Worm (Caenorhabditis elegans) whole organism, L4 larva: ENCODE data around the gene F42G4.5.
A peak's percentile ranks its signal among the peaks of the same experiment; 100 is the strongest.

Experiments used
- F49E8.2 ChIP-seq: sonication (generic microtip); optimal IDR thresholded peaks from 2 replicates; lab custom pipeline; 2016; ENCODE audit warnings: missing compliant biosample characterization, mild to moderate bottlenecking, missing genetic modification characterization, borderline replicate concordance
- T20F7.1 ChIP-seq: fragments of 200-800 bp; sonication (Bioruptor generic); optimal IDR thresholded peaks from 2 replicates; lab custom pipeline; 2018; ENCODE audit warnings: mild to moderate bottlenecking, missing genetic modification characterization, missing compliant biosample characterization
- T26A8.4 ChIP-seq: fragments of 200-800 bp; sonication (Bioruptor generic); IDR thresholded peaks from 2 replicates; pipeline ENCODE4 v1.3.6; 2022; ENCODE audit warnings: missing genetic modification characterization, missing compliant biosample characterization
- Y105C5A.15 ChIP-seq: fragments of 200-800 bp; sonication (Bioruptor generic); IDR thresholded peaks from 2 replicates; pipeline ENCODE4 v1.3.6; 2022; ENCODE audit warnings: missing genetic modification characterization, missing compliant biosample characterization
- aly-2 ChIP-seq: sonication (generic microtip); optimal IDR thresholded peaks from 2 replicates; lab custom pipeline; 2018; ENCODE audit warnings: missing biosample characterization, missing genetic modification characterization
- ama-1 ChIP-seq: fragments of 150-350 bp; optimal IDR thresholded peaks from 2 replicates; lab custom pipeline; 2014; ENCODE audit warnings: inconsistent platforms, mixed read lengths
- arid-1 ChIP-seq: fragments of 200-800 bp; sonication (Bioruptor generic); conservative IDR thresholded peaks from 2 replicates; pipeline ENCODE4 v1.3.6; 2022; ENCODE audit warnings: missing genetic modification reagents, missing genetic modification characterization, missing compliant biosample characterization
- ceh-28 ChIP-seq: fragments of 150-350 bp; optimal IDR thresholded peaks from 2 replicates; lab custom pipeline; 2014; ENCODE audit warnings: missing biosample characterization, missing genetic modification reagents, missing genetic modification characterization
- ceh-32 ChIP-seq: sonication (generic microtip); optimal IDR thresholded peaks from 2 replicates; lab custom pipeline; 2016; ENCODE audit warnings: mild to moderate bottlenecking, missing genetic modification characterization, missing compliant biosample characterization; ENCODE audit not compliant: poor library complexity
- ceh-82 ChIP-seq: sonication (generic microtip); optimal IDR thresholded peaks from 2 replicates; lab custom pipeline; 2017; ENCODE audit warnings: missing biosample characterization, missing genetic modification characterization
- ces-1 ChIP-seq: fragments of 150-350 bp; sonication (generic microtip); optimal IDR thresholded peaks from 4 replicates; lab custom pipeline; 2014; ENCODE audit warnings: missing biosample characterization, missing genetic modification reagents, missing genetic modification characterization
- ctbp-1 ChIP-seq: fragments of 200-800 bp; sonication (Bioruptor generic); IDR thresholded peaks from 2 replicates; pipeline ENCODE4 v1.3.6; 2022; ENCODE audit warnings: missing genetic modification reagents, missing genetic modification characterization, missing compliant biosample characterization
- dmd-8 ChIP-seq: fragments of 200-800 bp; sonication (Bioruptor generic); IDR thresholded peaks from 2 replicates; pipeline ENCODE4 v1.3.6; 2022; ENCODE audit warnings: missing genetic modification characterization, missing compliant biosample characterization
- dmd-9 ChIP-seq: fragments of 200-800 bp; sonication (Bioruptor generic); IDR thresholded peaks from 2 replicates; pipeline ENCODE4 v1.3.6; 2022; ENCODE audit warnings: missing genetic modification reagents, missing genetic modification characterization, missing compliant biosample characterization
- dpl-1 ChIP-seq: fragments of 150-350 bp; optimal IDR thresholded peaks from 2 replicates; lab custom pipeline; 2014; ENCODE audit warnings: missing biosample characterization, missing genetic modification reagents, missing genetic modification characterization
- duxl-1 ChIP-seq: sonication (generic microtip); optimal IDR thresholded peaks from 2 replicates; lab custom pipeline; 2016; ENCODE audit warnings: mild to moderate bottlenecking, missing genetic modification characterization, moderate library complexity, missing compliant biosample characterization; ENCODE audit not compliant: poor library complexity
- dve-1 ChIP-seq: sonication (generic microtip); optimal IDR thresholded peaks from 2 replicates; lab custom pipeline; 2017; ENCODE audit warnings: antibody characterized with exemption, mild to moderate bottlenecking, missing genetic modification characterization, missing compliant biosample characterization; ENCODE audit not compliant: insufficient read depth
- egl-27 ChIP-seq: sonication (generic microtip); optimal IDR thresholded peaks from 3 replicates; lab custom pipeline; 2017; ENCODE audit warnings: missing biosample characterization, missing genetic modification reagents, missing genetic modification characterization
- fos-1 ChIP-seq: fragments of 150-350 bp; optimal IDR thresholded peaks from 2 replicates; lab custom pipeline; 2014; ENCODE audit warnings: missing biosample characterization, missing genetic modification characterization
- hif-1 ChIP-seq, 2 experiments: sonication (generic microtip); optimal IDR thresholded peaks; 2 replicates each; lab custom pipeline; 2016 to 2017; ENCODE audit warnings: missing compliant biosample characterization in 2 of 2, missing genetic modification characterization in 2 of 2, missing genetic modification reagents in 2 of 2, missing genotype in 2 of 2, mild to moderate bottlenecking in 1 of 2
- hlh-11 ChIP-seq: fragments of 200-800 bp; sonication (Bioruptor generic); optimal IDR thresholded peaks from 2 replicates; lab custom pipeline; 2018; ENCODE audit warnings: mild to moderate bottlenecking, missing genetic modification characterization, missing compliant biosample characterization
- hlh-30 ChIP-seq: sonication (generic microtip); optimal IDR thresholded peaks from 2 replicates; lab custom pipeline; 2017; ENCODE audit warnings: antibody characterized with exemption, mild to moderate bottlenecking, missing genetic modification characterization, missing compliant biosample characterization; ENCODE audit not compliant: insufficient read depth
- jun-1 ChIP-seq: fragments of 150-350 bp; optimal IDR thresholded peaks from 2 replicates; lab custom pipeline; 2014; ENCODE audit warnings: missing biosample characterization, missing genetic modification reagents, missing genetic modification characterization
- lin-1 ChIP-seq: fragments of 200-800 bp; sonication (Bioruptor generic); IDR thresholded peaks from 2 replicates; pipeline ENCODE4 v1.3.6; 2022; ENCODE audit warnings: missing genetic modification reagents, missing genetic modification characterization, missing compliant biosample characterization
- lin-38 ChIP-seq: fragments of 200-800 bp; sonication (Bioruptor generic); IDR thresholded peaks from 2 replicates; pipeline ENCODE4 v1.3.6; 2022; ENCODE audit warnings: missing genetic modification reagents, missing genetic modification characterization, missing compliant biosample characterization
- lir-3 ChIP-seq: sonication (generic microtip); optimal IDR thresholded peaks from 2 replicates; lab custom pipeline; 2016; ENCODE audit warnings: mild to moderate bottlenecking, missing genetic modification characterization, missing compliant biosample characterization
- madf-5 ChIP-seq, 2 experiments: fragments of 200-800 bp; sonication (Bioruptor generic); IDR thresholded peaks; 2 replicates each; pipeline ENCODE4 v1.3.6; 2022; ENCODE audit warnings: missing compliant biosample characterization in 2 of 2, missing genetic modification characterization in 2 of 2
- mdt-29 ChIP-seq: fragments of 200-800 bp; sonication (Bioruptor generic); IDR thresholded peaks from 2 replicates; pipeline ENCODE4 v1.3.6; 2022; ENCODE audit warnings: missing genetic modification reagents, missing genetic modification characterization, missing compliant biosample characterization
- mep-1 ChIP-seq: fragments of 150-350 bp; sonication (generic microtip); optimal IDR thresholded peaks from 3 replicates; lab custom pipeline; 2014; ENCODE audit warnings: missing biosample characterization, missing genetic modification characterization
- mes-2 ChIP-seq: sonication (generic microtip); optimal IDR thresholded peaks from 2 replicates; lab custom pipeline; 2016; ENCODE audit warnings: missing genotype, mild to moderate bottlenecking, missing genetic modification characterization, missing compliant biosample characterization; ENCODE audit not compliant: poor library complexity, severe bottlenecking
- nhr-111 ChIP-seq: fragments of 200-800 bp; sonication (Bioruptor generic); optimal IDR thresholded peaks from 2 replicates; lab custom pipeline; 2018; ENCODE audit warnings: mild to moderate bottlenecking, missing genetic modification characterization, missing compliant biosample characterization
- nhr-25 ChIP-seq: sonication (generic microtip); optimal IDR thresholded peaks from 2 replicates; lab custom pipeline; 2017; ENCODE audit warnings: missing genetic modification characterization, mild to moderate bottlenecking, missing compliant biosample characterization, antibody characterized with exemption, moderate library complexity, borderline replicate concordance; ENCODE audit not compliant: insufficient read depth
- nhr-28 ChIP-seq: fragments of 150-350 bp; optimal IDR thresholded peaks from 2 replicates; lab custom pipeline; 2014; ENCODE audit warnings: missing biosample characterization, missing genetic modification characterization
- nhr-41 ChIP-seq: fragments of 200-800 bp; sonication (Bioruptor generic); IDR thresholded peaks from 2 replicates; pipeline ENCODE4 v1.3.6; 2022; ENCODE audit warnings: missing genetic modification reagents, missing genetic modification characterization, missing compliant biosample characterization
- nhr-48 ChIP-seq: sonication (generic microtip); optimal IDR thresholded peaks from 2 replicates; lab custom pipeline; 2016; ENCODE audit warnings: mild to moderate bottlenecking, missing genetic modification characterization, missing compliant biosample characterization
- nhr-6 ChIP-seq: fragments of 150-350 bp; optimal IDR thresholded peaks from 2 replicates; lab custom pipeline; 2014; ENCODE audit warnings: missing biosample characterization, missing genetic modification characterization
- php-3 ChIP-seq: fragments of 200-800 bp; sonication (Bioruptor generic); IDR thresholded peaks from 2 replicates; pipeline ENCODE4 v1.3.6; 2022; ENCODE audit warnings: missing genetic modification reagents, missing genetic modification characterization, missing compliant biosample characterization
- pqm-1 ChIP-seq: sonication (generic microtip); optimal IDR thresholded peaks from 2 replicates; lab custom pipeline; 2017; ENCODE audit warnings: missing biosample characterization, missing genetic modification characterization
- rbr-2 ChIP-seq: sonication (generic microtip); optimal IDR thresholded peaks from 2 replicates; lab custom pipeline; 2016; ENCODE audit warnings: missing genotype, missing genetic modification characterization, missing compliant biosample characterization
- set-16 ChIP-seq: fragments of 200-800 bp; sonication (Bioruptor generic); IDR thresholded peaks from 2 replicates; pipeline ENCODE4 v1.3.6; 2022; ENCODE audit warnings: missing genetic modification reagents, missing genetic modification characterization, missing compliant biosample characterization
- snpc-1.2 ChIP-seq: fragments of 200-800 bp; sonication (Bioruptor generic); IDR thresholded peaks from 2 replicates; pipeline ENCODE4 v1.3.6; 2022; ENCODE audit warnings: missing genetic modification reagents, missing genetic modification characterization, missing compliant biosample characterization
- spr-1 ChIP-seq: sonication (generic microtip); optimal IDR thresholded peaks from 2 replicates; lab custom pipeline; 2016; ENCODE audit warnings: mild to moderate bottlenecking, missing genetic modification characterization, missing compliant biosample characterization
- tag-97 ChIP-seq: fragments of 200-800 bp; sonication (Bioruptor generic); IDR thresholded peaks from 2 replicates; pipeline ENCODE4 v1.3.6; 2022; ENCODE audit warnings: missing genetic modification characterization, missing compliant biosample characterization
- tra-1 ChIP-seq: fragments of 200-800 bp; sonication (Bioruptor generic); IDR thresholded peaks from 2 replicates; pipeline ENCODE4 v1.3.6; 2022; ENCODE audit warnings: missing genetic modification reagents, missing genetic modification characterization, missing compliant biosample characterization
- unc-130 ChIP-seq: sonication (generic microtip); optimal IDR thresholded peaks from 2 replicates; lab custom pipeline; 2016; ENCODE audit warnings: missing genetic modification reagents, missing genetic modification characterization, missing compliant biosample characterization
- unc-39 ChIP-seq: sonication (generic microtip); optimal IDR thresholded peaks from 2 replicates; lab custom pipeline; 2017; ENCODE audit warnings: missing biosample characterization, missing genetic modification characterization
- vab-7 ChIP-seq: fragments of 200-800 bp; sonication (Bioruptor generic); IDR thresholded peaks from 2 replicates; pipeline ENCODE4 v1.3.6; 2022; ENCODE audit warnings: missing genetic modification reagents, missing genetic modification characterization, missing compliant biosample characterization
- zip-11 ChIP-seq: fragments of 200-800 bp; sonication (Bioruptor generic); IDR thresholded peaks from 2 replicates; pipeline ENCODE4 v1.3.6; 2022; ENCODE audit warnings: missing genetic modification characterization, missing compliant biosample characterization
- zip-2 ChIP-seq: fragments of 150-350 bp; optimal IDR thresholded peaks from 2 replicates; lab custom pipeline; 2014; ENCODE audit warnings: missing biosample characterization, missing genetic modification characterization

F42G4.5 gene

DNA sequence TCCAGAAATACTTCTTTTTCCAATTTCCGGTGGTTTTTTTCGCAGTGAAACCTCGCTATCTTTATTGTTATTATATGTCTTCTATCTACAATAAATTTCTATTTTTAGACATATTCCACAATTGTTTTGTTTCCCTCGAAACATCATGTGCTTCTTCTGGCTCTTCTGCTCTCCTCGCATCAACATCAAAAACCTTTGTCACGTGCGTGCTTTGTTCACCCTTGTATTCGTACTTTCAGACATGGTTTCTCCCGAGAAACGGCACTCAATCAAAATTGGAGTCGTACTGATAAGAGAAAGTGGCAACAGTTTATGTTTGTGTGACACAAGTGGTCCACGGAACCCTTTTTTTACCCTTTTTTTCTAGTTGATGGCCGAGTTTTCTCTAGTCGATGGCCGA lies 4.5 kb downstream of the F42G4.5 start (continued):
- TF ChIP-seq madf-5 (GFP tag; IDR thresholded peaks at IDR 0.05; lab: Robert Waterston, UW): no peak
- no peak for TF ChIP-seq snpc-1.2 (GFP tag; lab: Robert Waterston, UW)
- no peak for TF ChIP-seq ama-1 (lab: Kevin White, UChicago)
- TF ChIP-seq vab-7 (GFP tag; lab: Robert Waterston, UW): no peak
- no peak for TF ChIP-seq dmd-8 (GFP tag; lab: Robert Waterston, UW)
- no peak for TF ChIP-seq ceh-32 (tag; lab: Kevin White, UChicago)
- TF ChIP-seq pqm-1 (tag; lab: Kevin White, UChicago): peak; percentile 78
- TF ChIP-seq dmd-9 (GFP tag; lab: Robert Waterston, UW): no peak
- TF ChIP-seq mep-1 (tag; lab: Kevin White, UChicago): peak; percentile 27
- TF ChIP-seq nhr-28 (tag; lab: Kevin White, UChicago): peak; percentile 91
- TF ChIP-seq unc-130 (GFP tag; lab: Kevin White, UChicago): no peak
- TF ChIP-seq zip-11: no peak
- TF ChIP-seq fos-1 (tag; lab: Kevin White, UChicago): no peak
- TF ChIP-seq duxl-1 (tag; lab: Kevin White, UChicago): no peak
- TF ChIP-seq hlh-11 (tag; lab: Kevin White, UChicago): peak; percentile 90
- no peak for TF ChIP-seq nhr-25 (tag; lab: Kevin White, UChicago)
- peak; percentile 86 for TF ChIP-seq lin-1
- no peak for TF ChIP-seq arid-1 (GFP tag; lab: Robert Waterston, UW)
- TF ChIP-seq, all 104 proteins: peak for 27

DNA sequence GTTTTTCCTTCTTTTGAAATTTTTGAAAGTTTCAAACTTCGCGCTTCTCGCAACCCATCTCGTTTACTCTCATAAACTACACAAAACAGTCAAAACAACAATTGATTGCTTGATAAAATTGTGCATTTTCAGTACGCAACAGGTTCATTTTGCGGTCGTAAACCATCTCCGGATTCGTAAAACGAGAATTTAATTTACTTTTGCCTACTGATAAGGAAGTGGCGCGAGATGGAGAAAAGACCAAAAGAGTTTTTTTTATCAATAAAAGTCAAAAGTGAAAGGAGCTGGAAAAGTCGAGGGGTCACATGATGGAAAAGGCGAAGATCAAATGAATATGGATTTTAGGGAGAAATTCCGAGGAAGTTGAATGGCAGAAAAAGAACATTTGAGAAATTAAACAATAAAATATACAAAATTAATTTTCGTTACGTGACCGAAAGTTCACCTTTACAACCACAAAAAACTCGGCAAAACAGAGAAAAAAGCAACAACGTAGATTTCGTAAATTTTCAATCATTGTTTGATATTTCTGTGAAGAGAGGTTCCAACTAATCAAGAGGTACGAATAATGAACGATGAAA lies 5.7 kb downstream of the F42G4.5 start, which contains the start of gene F42G4.6:
TSS of gene F42G4.6 (plus strand) at position 531 of the 581 bp plus-strand sequence.
- TF ChIP-seq unc-39 (tag; lab: Kevin White, UChicago) (no peak), nhr-28 (tag; lab: Kevin White, UChicago) (peak; percentile 71), tra-1 (GFP tag; lab: Robert Waterston, UW) (peak; percentile 75), nhr-111 (no peak), ceh-82 (tag; lab: Kevin White, UChicago) (no peak), ces-1 (GFP tag; lab: Kevin White, UChicago) (no peak), rbr-2 (no peak), aly-2 (tag; lab: Kevin White, UChicago) (no peak), lir-3 (no peak), dpl-1 (no peak), spr-1 (tag; lab: Kevin White, UChicago) (no peak), F49E8.2 (tag; lab: Kevin White, UChicago) (no peak), nhr-48 (tag; lab: Kevin White, UChicago) (peak; percentile 77), lin-38 (no peak), ceh-28 (tag; lab: Kevin White, UChicago) (no peak), T20F7.1 (GFP tag; lab: Kevin White, UChicago) (no peak), dve-1 (tag; lab: Kevin White, UChicago) (peak; percentile 88), set-16 (no peak), madf-5 (GFP tag; IDR thresholded peaks at IDR 0.05; lab: Robert Waterston, UW) (no peak), hif-1 (tag; optimal IDR thresholded peaks at IDR 0.05; lab: Kevin White, UChicago) (no peak), ctbp-1 (no peak), Y105C5A.15 (GFP tag; lab: Robert Waterston, UW) (no peak), egl-27 (tag; lab: Kevin White, UChicago) (no peak), nhr-41 (GFP tag; lab: Robert Waterston, UW) (no peak), jun-1 (tag; lab: Kevin White, UChicago) (no peak), T26A8.4 (GFP tag; lab: Robert Waterston, UW) (no peak), mes-2 (tag; lab: Kevin White, UChicago) (no peak), pqm-1 (tag; lab: Kevin White, UChicago) (peak; percentile 79), nhr-25 (tag; lab: Kevin White, UChicago) (no peak), mdt-29 (GFP tag; lab: Robert Waterston, UW) (no peak), hlh-30 (tag; lab: Kevin White, UChicago) (peak; percentile 33), nhr-6 (no peak), php-3 (GFP tag; lab: Robert Waterston, UW) (peak; percentile 97), tag-97 (GFP tag; lab: Robert Waterston, UW) (no peak), zip-2 (tag; lab: Kevin White, UChicago) (no peak)
